Fruit fly (Drosophila melanogaster) whole organism, prepupa: ENCODE measurements around the gene Mlc2.

Experiments
- CG6276 ChIP-seq: fragments of 200-800 bp; sonication (Bioruptor generic); optimal IDR thresholded peaks from 2 replicates; lab custom pipeline; 2017; ENCODE audit warnings: missing biosample characterization, mild to moderate bottlenecking, missing genetic modification characterization
- cyc ChIP-seq: fragments of 200-800 bp; sonication (Bioruptor generic); optimal IDR thresholded peaks from 3 replicates; lab custom pipeline; 2016; ENCODE audit warnings: missing biosample characterization, missing genetic modification characterization

DNA sequence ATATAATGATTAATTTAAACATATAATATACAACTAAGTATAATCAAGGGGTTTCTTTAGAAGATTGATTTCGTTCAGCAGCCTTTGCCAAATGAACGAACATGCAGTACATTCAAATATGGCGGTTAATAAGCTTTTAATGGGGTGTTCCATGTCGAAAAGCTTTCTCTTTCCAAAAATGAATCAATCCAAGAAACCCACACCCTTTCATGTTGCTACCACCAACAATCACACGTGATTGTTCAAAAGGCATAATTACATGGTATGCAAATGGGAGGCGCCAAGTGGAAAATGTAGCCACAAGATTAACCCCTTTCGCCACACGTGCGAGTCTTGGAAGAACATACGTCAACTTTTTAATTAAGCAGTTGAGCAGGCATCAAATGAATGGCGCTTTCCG lies 31.6 kb upstream of the Mlc2 start:
- TF ChIP-seq CG6276 (GFP tag; lab: Kevin White, UChicago) = no peak
- no peak for TF ChIP-seq cyc (GFP tag; lab: Kevin White, UChicago)
